Worm (Caenorhabditis elegans): Measurements from ENCODE around the gene nhr-39.

DNA sequence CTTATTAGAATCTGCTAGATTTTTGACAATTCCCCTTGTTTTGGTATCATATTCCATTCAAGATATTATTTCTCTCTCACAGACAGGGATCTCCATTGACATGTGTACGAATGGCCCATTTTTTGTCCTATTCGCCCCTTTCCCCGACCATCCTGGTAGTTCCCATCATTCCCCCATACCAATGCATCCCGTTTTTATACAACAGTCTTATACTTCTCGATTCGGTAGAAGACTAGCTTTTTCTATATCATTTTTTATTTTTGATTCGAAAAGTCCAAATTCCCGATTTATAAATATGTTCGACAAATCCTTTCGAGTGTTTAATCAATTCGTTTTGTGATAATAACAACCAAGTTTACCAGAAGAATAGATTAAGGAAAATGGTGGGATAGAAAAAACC lies 23.8 kb downstream of the nhr-39 start:
- TF ChIP-seq tab-1 (GFP tag; IDR thresholded peaks at IDR 0.05): no peak
- no peak for TF ChIP-seq cog-1 (tag; optimal IDR thresholded peaks at IDR 0.05)

Data from whole organism, midembryonic.